Worm (Caenorhabditis elegans): ENCODE data around the gene F36H9.1.

Gene F36H9.1

DNA sequence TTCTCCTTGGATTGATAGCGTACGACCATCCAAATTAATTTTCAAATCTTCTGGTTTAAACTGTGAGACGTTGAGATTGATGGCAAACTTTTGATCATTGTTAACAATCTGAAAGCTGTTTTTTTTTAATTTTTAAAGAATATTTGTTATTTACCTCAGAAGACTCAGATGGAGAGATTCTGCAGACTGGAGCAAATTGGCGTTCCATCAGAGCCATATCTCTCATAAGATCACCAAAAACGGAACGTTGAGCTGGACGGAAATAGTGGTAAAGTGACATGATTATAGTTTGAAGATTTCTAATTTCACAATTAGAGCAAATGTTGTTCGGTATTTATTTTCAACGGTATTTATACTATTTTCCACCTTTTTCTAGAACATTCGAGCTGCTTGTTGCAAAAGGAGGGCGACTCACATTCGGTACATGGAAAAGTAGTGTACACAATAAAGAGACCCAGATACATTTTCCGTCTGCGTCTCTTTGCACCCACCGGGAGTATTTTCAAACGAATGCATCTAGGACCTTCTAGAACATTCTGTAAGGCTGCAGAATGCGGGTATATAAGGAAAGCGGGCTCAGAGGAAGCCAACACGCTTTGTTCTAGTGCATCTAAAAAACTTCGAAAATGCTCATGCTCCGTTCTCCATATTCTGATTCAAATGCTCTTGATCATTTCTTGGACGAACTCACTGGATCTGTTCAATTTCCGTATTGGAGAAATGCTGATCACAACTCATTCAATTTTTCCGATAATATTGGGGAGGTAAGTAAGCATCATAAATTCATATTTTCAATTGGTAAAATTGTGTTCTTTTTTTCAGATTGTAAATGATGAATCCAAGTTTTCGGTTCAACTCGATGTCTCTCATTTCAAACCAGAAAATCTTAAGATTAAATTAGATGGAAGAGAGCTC is 10.6 kb downstream of the F36H9.1 start, which contains the start of the genes hsp-16.2 and hsp-16.41 (continued):
- TF ChIP-seq irx-1 (tag; optimal IDR thresholded peaks at IDR 0.05) (no peak), lin-39 (tag; optimal IDR thresholded peaks at IDR 0.05) (no peak), nhr-76 (tag; optimal IDR thresholded peaks at IDR 0.05) (no peak), sup-37 (GFP tag; optimal IDR thresholded peaks at IDR 0.05) (no peak), ceh-88 (GFP tag; IDR thresholded peaks at IDR 0.05) (no peak), zag-1 (tag; optimal IDR thresholded peaks at IDR 0.05) (no peak), snu-23 (GFP tag; optimal IDR thresholded peaks at IDR 0.05) (peak; percentile 80), tbx-2 (tag; optimal IDR thresholded peaks at IDR 0.05) (peak; percentile 10), ama-1 (optimal IDR thresholded peaks at IDR 0.05) (peak; percentile 88), mdl-1 (tag; optimal IDR thresholded peaks at IDR 0.05) (peak in 1 of 2 experiments; percentile 52), fkh-10 (GFP tag; optimal IDR thresholded peaks at IDR 0.05) (no peak), unc-30 (tag; optimal IDR thresholded peaks at IDR 0.05) (no peak), C04F5.9 (tag; optimal IDR thresholded peaks at IDR 0.05) (no peak), sptf-1 (tag; optimal IDR thresholded peaks at IDR 0.05) (no peak), vab-15 (tag; optimal IDR thresholded peaks at IDR 0.05) (no peak), C16A3.4 (tag; optimal IDR thresholded peaks at IDR 0.05) (no peak)

DNA sequence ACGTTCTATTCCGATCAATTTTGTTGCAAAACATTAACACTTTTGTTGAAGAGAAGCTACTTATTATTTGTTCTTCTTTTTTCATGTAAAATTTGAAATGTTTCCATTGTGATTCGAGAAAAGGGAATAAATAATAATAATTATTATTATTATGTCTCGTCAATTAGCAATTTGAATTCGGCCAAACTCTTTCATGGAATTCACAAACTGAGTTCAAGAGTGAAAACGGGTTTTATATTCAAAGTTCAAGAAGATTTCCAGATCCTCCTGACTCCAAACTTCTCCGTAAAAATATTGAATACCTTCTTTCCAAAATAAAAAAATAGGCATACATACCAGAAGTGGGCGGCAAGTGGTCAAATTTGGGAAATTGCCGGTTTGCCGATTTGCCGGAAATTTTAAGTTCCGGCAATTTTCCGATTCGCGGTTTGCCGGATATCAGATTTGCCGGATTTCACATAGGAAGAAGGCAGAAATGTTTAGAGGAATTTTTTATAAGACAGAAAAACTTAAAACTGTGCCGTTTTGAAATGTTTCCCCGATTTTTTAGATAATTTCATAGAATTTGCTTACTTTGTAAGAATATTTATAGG is 11.5 kb downstream of the F36H9.1 start:
- TF ChIP-seq sox-4 (tag; optimal IDR thresholded peaks at IDR 0.05) (no peak), tlp-1 (tag; optimal IDR thresholded peaks at IDR 0.05) (no peak), mep-1 (tag; optimal IDR thresholded peaks at IDR 0.05) (peak; percentile 71), skn-1 (tag; optimal IDR thresholded peaks at IDR 0.05) (peak; percentile 63), nhr-85 (tag) (peak; percentile 45), lin-35 (GFP tag; optimal IDR thresholded peaks at IDR 0.05) (no peak), fkh-8 (tag; optimal IDR thresholded peaks at IDR 0.05) (no peak), zag-1 (tag; optimal IDR thresholded peaks at IDR 0.05) (no peak)

DNA sequence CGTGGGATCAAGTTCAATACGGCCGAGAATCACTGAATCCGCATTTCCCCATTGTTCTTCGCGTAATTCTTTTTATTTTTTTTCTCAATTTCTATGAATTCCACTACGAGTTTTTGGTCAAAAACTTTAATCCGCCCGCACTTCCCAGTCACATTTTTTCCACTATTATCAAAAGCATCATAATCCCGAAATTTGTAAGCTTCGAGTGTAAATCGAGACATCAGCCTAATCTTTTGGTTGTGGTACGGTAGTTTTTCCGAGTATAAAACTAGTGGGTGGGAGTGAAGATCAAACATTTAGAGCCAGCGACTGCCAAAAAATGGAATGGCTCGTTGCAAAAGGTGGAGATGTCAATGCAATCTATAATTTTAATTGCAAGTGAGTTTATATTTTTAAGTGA is 12.8 kb downstream of the F36H9.1 start, which contains the start of gene srt-42:
TSS of gene srt-42 (plus strand) at position 301 of the 400 bp plus-strand sequence.
- no peak for TF ChIP-seq egl-13 (tag; optimal IDR thresholded peaks at IDR 0.05)
- no peak for TF ChIP-seq nhr-76 (tag; optimal IDR thresholded peaks at IDR 0.05)
- no peak for TF ChIP-seq rnt-1 (tag; optimal IDR thresholded peaks at IDR 0.05)
- TF ChIP-seq nhr-19 (GFP tag; conservative IDR thresholded peaks at IDR 0.05): no peak
- no peak for TF ChIP-seq mdl-1 (tag; optimal IDR thresholded peaks at IDR 0.05)
- TF ChIP-seq ama-1 (optimal IDR thresholded peaks at IDR 0.05): no peak
- TF ChIP-seq zag-1 (tag; optimal IDR thresholded peaks at IDR 0.05): no peak
- TF ChIP-seq lir-3 (tag; optimal IDR thresholded peaks at IDR 0.05; ENCODE audit: poor library complexity): no peak
- TF ChIP-seq elt-3 (tag; optimal IDR thresholded peaks at IDR 0.05): no peak

DNA sequence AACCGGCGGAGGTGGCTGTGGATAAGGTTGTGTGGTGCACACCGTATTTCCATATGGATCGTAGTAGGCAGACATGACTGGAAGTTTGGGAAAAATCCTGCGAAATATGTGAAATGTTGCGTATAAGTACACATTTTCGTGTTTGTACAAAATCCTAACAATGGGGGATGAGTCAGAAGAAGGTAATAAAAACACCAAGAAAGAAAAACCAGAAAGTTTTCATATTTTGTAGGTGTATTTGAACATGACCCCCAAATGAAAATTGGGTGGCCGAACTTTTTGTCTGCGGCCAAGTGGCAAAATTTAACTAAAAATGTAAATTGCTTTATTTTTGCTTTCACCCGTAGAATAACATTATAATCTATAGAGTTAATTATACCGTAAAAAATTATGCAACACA is 16.7 kb downstream of the F36H9.1 start, which contains the start of gene Y46H3A.4:
TSS of gene Y46H3A.4 (minus strand) at position 101 of the 400 bp plus-strand sequence.
- TF ChIP-seq aha-1 (tag; optimal IDR thresholded peaks at IDR 0.05) (no peak), lin-35 (GFP tag; optimal IDR thresholded peaks at IDR 0.05) (no peak), pax-3 (tag; optimal IDR thresholded peaks at IDR 0.05) (no peak), mef-2 (tag; optimal IDR thresholded peaks at IDR 0.05) (no peak), fkh-4 (tag; optimal IDR thresholded peaks at IDR 0.05; ENCODE audit: borderline replicate concordance) (no peak), nhr-47 (tag; optimal IDR thresholded peaks at IDR 0.05) (no peak), lsy-2 (tag; optimal IDR thresholded peaks at IDR 0.05) (no peak), nhr-20 (tag; optimal IDR thresholded peaks at IDR 0.05) (no peak), swsn-7 (tag; optimal IDR thresholded peaks at IDR 0.05) (no peak), ceh-82 (tag; optimal IDR thresholded peaks at IDR 0.05) (no peak)

Data from whole organism, L1 larva.